Fruit fly (Drosophila melanogaster) whole organism, wandering third instar larva: ENCODE results near the gene Cyp1.

Source experiments
- Rel ChIP-seq, 2 experiments: fragments of 200-800 bp; sonication (Bioruptor generic) in 1 of 2; optimal IDR thresholded peaks; 2 replicates in 1 of 2; 3 replicates in 1 of 2; lab custom pipeline; 2016 to 2019; ENCODE audit warnings: mild to moderate bottlenecking in 2 of 2, missing biosample characterization in 2 of 2, missing genetic modification characterization in 2 of 2, moderate library complexity in 1 of 2
- dsf ChIP-seq: sonication (Bioruptor generic); optimal IDR thresholded peaks from 2 replicates; lab custom pipeline; 2016; ENCODE audit warnings: missing biosample characterization, missing genetic modification characterization, borderline replicate concordance
- h ChIP-seq: fragments of 200-800 bp; sonication (Bioruptor generic); optimal IDR thresholded peaks from 3 replicates; lab custom pipeline; 2016; ENCODE audit warnings: missing biosample characterization, mild to moderate bottlenecking, missing genetic modification characterization
- lola ChIP-seq: fragments of >200 bp; optimal IDR thresholded peaks from 2 replicates; lab custom pipeline; 2017; ENCODE audit warnings: missing biosample characterization, missing genetic modification characterization
- pan ChIP-seq: fragments of >200 bp; optimal IDR thresholded peaks from 2 replicates; lab custom pipeline; 2017

DNA sequence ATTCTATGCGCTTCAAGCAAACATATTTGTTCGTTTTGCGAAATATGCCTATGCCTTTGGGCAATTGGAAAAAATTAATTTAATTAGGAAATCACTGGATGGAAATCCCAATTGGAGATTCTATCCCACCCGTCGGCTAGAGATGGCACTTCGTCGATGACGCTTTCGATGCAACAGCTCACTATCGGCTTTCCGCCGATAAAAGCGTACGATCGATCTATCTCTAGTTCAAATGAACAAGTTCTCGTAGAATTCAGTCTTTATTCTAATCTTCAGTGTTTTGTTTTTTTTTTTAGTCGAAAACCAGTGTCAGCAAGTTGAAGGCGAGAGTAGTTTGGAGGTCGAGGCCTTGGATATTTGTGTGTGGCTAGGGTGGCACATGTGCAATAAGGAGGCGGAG, 2.9 kb upstream of the Cyp1 start, which contains the start of the genes CG9917 and CG32579:
- TF ChIP-seq h (no peak), lola (no peak), pan (lab: Kevin White, UChicago) (no peak), dsf (GFP tag; lab: Kevin White, UChicago) (no peak), Rel (GFP tag; optimal IDR thresholded peaks at IDR 0.05; lab: Kevin White, UChicago) (no peak), Rel (tag; optimal IDR thresholded peaks at IDR 0.05; lab: Kevin White, UChicago) (peak; percentile 85)
